Worm (Caenorhabditis elegans): Measurements from ENCODE around the gene C08A9.3.

C08A9.3 gene

ce11 chrX:17100656-17101055, 7.6 kb upstream of the C08A9.3 start, which contains the start of gene lido-2:
Gene lido-2, minus strand, starts transcription at chrX:17100756.
- no peak for TF ChIP-seq flt-1 (GFP tag; IDR thresholded peaks at IDR 0.05)
- TF ChIP-seq ztf-29 (GFP tag; IDR thresholded peaks at IDR 0.05): no peak
- TF ChIP-seq T22C8.4 (GFP tag; IDR thresholded peaks at IDR 0.05): no peak
- TF ChIP-seq med-1 (GFP tag; optimal IDR thresholded peaks at IDR 0.05; ENCODE audit: insufficient read depth): no peak

DNA sequence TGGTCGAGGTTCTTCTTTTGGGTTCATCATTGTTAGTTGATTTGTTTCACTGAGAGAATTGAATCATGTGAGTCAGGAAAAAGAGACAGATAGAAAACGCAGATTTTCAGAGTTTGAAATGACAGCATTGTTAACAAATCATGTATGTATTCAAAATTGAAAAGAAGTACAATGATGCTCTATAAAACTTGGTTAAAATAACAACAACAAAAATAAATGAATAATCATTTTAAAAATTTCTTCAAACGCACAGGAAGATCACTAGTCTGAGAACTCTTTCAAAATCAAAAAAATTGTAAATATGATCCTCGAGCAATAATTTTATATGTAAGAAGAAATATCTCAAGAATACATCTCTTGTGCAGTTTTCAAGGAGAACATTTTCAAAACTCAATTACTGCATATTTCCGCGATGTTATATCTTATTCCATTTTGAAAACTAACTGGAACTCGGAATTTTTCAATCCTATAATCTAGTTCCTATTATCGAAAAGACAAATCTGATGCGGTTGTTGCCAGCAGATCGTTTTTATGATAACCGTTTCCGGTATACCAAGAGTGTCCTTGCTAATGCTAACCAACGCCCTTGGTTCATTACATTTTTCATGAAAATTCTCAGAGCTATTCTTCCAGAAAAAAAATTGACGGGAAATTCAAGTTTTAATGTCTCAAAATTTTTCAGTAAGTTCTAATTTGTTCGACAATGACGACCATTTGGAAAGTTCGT, 3.6 kb upstream of the C08A9.3 start, which contains the start of gene lido-1:
Gene lido-1 (minus strand): TSS at position 51 of the 727 bp plus-strand sequence.
- TF ChIP-seq ztf-29 (GFP tag; IDR thresholded peaks at IDR 0.05): no peak
- TF ChIP-seq flt-1 (GFP tag; IDR thresholded peaks at IDR 0.05): no peak
- no peak for TF ChIP-seq tab-1 (GFP tag; IDR thresholded peaks at IDR 0.05)
- no peak for TF ChIP-seq ref-1 (GFP tag; conservative IDR thresholded peaks at IDR 0.05)
- no peak for TF ChIP-seq T22C8.4 (GFP tag; IDR thresholded peaks at IDR 0.05)
- TF ChIP-seq med-1 (GFP tag; optimal IDR thresholded peaks at IDR 0.05; ENCODE audit: insufficient read depth): no peak
- no peak for TF ChIP-seq cog-1 (tag; optimal IDR thresholded peaks at IDR 0.05)

DNA sequence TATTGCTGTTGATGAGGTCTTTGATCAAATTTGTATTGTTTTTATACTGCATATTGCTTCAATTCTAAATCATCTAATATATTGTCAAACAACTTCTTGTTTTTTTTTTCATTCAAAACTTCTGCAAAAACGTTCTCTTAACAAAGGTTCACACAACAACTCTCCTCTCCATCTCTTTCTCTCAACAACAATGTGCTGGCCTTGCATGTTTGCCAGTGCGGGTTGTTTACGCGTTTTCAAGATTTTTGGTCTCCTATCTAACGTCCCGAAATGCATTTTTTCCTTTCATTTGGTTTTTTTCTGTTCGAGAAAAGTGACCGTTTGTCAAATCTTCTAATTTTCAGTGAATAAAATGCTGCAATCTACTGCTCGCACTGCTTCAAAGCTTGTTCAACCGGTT, 683 bp downstream of the C08A9.3 start, which contains the start of gene sod-3:
Gene sod-3 (plus strand): TSS at position 338 of the 400 bp plus-strand sequence.
- no peak for TF ChIP-seq T22C8.4 (GFP tag; IDR thresholded peaks at IDR 0.05)
- TF ChIP-seq ref-1 (GFP tag; conservative IDR thresholded peaks at IDR 0.05): no peak

- TF ChIP-seq klf-2 (GFP tag; conservative IDR thresholded peaks at IDR 0.05) (no peak), tab-1 (GFP tag; IDR thresholded peaks at IDR 0.05) (no peak), flt-1 (GFP tag; IDR thresholded peaks at IDR 0.05) (no peak), T22C8.4 (GFP tag; IDR thresholded peaks at IDR 0.05) (no peak), cog-1 (tag; optimal IDR thresholded peaks at IDR 0.05) (no peak), ztf-23 (GFP tag; IDR thresholded peaks at IDR 0.05) (no peak), med-1 (GFP tag; optimal IDR thresholded peaks at IDR 0.05; ENCODE audit: insufficient read depth) (no peak), ztf-29 (GFP tag; IDR thresholded peaks at IDR 0.05) (no peak), ref-1 (GFP tag; conservative IDR thresholded peaks at IDR 0.05) (no peak)
Observed at ce11 chrX:17080635-17081376, 12.3 kb downstream of the C08A9.3 start, which contains the start of the genes irld-23 and C08A9.10. Gene irld-23, minus strand, starts transcription at chrX:17080685. Gene C08A9.10, plus strand, starts transcription at chrX:17081179.

- TF ChIP-seq tab-1 (GFP tag; IDR thresholded peaks at IDR 0.05) (no peak), flt-1 (GFP tag; IDR thresholded peaks at IDR 0.05) (no peak), klf-2 (GFP tag; conservative IDR thresholded peaks at IDR 0.05) (no peak), med-1 (GFP tag; optimal IDR thresholded peaks at IDR 0.05; ENCODE audit: insufficient read depth) (no peak), ztf-29 (GFP tag; IDR thresholded peaks at IDR 0.05) (no peak), ztf-23 (GFP tag; IDR thresholded peaks at IDR 0.05) (no peak), ref-1 (GFP tag; conservative IDR thresholded peaks at IDR 0.05) (no peak), cog-1 (tag; optimal IDR thresholded peaks at IDR 0.05) (no peak), T22C8.4 (GFP tag; IDR thresholded peaks at IDR 0.05) (no peak)
Observed at ce11 chrX:17072088-17072487, 21.0 kb downstream of the C08A9.3 start, which contains the start of gene C30G4.4. Gene C30G4.4, minus strand, starts transcription at chrX:17072188.

- no peak for TF ChIP-seq ztf-23 (GFP tag; IDR thresholded peaks at IDR 0.05)
- no peak for TF ChIP-seq klf-2 (GFP tag; conservative IDR thresholded peaks at IDR 0.05)
Observed at ce11 chrX:17070495-17070894, 22.6 kb downstream of the C08A9.3 start.

ce11 chrX:17066937-17067336, 26.2 kb downstream of the C08A9.3 start:
- TF ChIP-seq ref-1 (GFP tag; conservative IDR thresholded peaks at IDR 0.05) (no peak), ztf-23 (GFP tag; IDR thresholded peaks at IDR 0.05) (no peak), T22C8.4 (GFP tag; IDR thresholded peaks at IDR 0.05) (no peak), ztf-29 (GFP tag; IDR thresholded peaks at IDR 0.05) (no peak), med-1 (GFP tag; optimal IDR thresholded peaks at IDR 0.05; ENCODE audit: insufficient read depth) (no peak), flt-1 (GFP tag; IDR thresholded peaks at IDR 0.05) (no peak), tab-1 (GFP tag; IDR thresholded peaks at IDR 0.05) (no peak), klf-2 (GFP tag; conservative IDR thresholded peaks at IDR 0.05) (no peak)

- TF ChIP-seq ztf-29 (GFP tag; IDR thresholded peaks at IDR 0.05): no peak
- TF ChIP-seq klf-2 (GFP tag; conservative IDR thresholded peaks at IDR 0.05): no peak
- TF ChIP-seq tab-1 (GFP tag; IDR thresholded peaks at IDR 0.05): no peak
- no peak for TF ChIP-seq ztf-23 (GFP tag; IDR thresholded peaks at IDR 0.05)
- no peak for TF ChIP-seq med-1 (GFP tag; optimal IDR thresholded peaks at IDR 0.05; ENCODE audit: insufficient read depth)
- TF ChIP-seq cog-1 (tag; optimal IDR thresholded peaks at IDR 0.05): no peak
- TF ChIP-seq T22C8.4 (GFP tag; IDR thresholded peaks at IDR 0.05): no peak
- TF ChIP-seq ref-1 (GFP tag; conservative IDR thresholded peaks at IDR 0.05): no peak
- TF ChIP-seq flt-1 (GFP tag; IDR thresholded peaks at IDR 0.05): no peak
Observed at ce11 chrX:17064820-17065219, 28.3 kb downstream of the C08A9.3 start.

DNA sequence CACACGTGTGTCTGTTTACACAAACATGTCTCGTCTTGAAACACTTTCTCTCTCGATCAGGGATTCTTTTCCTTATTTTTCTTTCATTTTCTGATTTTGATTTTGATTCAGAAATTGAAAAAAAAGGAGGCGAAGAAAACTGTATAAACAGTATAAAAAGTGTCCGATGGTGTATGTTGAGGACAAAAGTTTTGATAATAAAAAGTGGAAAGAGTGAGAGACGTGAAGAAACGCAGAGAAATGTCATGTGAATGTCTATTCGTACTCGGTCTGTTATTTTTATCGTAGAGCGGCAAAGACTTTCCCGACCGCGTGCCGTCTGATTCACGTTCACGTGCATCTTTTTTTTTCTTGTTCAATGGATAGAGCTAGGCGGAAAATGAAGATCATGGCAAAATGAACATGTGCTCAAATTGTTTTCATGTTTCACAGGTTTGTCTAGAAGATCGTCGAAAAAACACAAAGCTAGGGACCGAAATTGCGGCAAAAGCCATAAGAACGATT, 29.3 kb downstream of the C08A9.3 start:
- TF ChIP-seq ztf-29 (GFP tag; IDR thresholded peaks at IDR 0.05): no peak
- TF ChIP-seq ztf-23 (GFP tag; IDR thresholded peaks at IDR 0.05): no peak
- TF ChIP-seq med-1 (GFP tag; optimal IDR thresholded peaks at IDR 0.05; ENCODE audit: insufficient read depth): no peak
- no peak for TF ChIP-seq klf-2 (GFP tag; conservative IDR thresholded peaks at IDR 0.05)
- no peak for TF ChIP-seq flt-1 (GFP tag; IDR thresholded peaks at IDR 0.05)
- no peak for TF ChIP-seq cog-1 (tag; optimal IDR thresholded peaks at IDR 0.05)
- no peak for TF ChIP-seq tab-1 (GFP tag; IDR thresholded peaks at IDR 0.05)
- no peak for TF ChIP-seq ref-1 (GFP tag; conservative IDR thresholded peaks at IDR 0.05)
- no peak for TF ChIP-seq T22C8.4 (GFP tag; IDR thresholded peaks at IDR 0.05)
